Worm (Caenorhabditis elegans) whole organism, L4/young adult: ENCODE measurements around the gene mek-1.

Experiments used
- W03F9.2 ChIP-seq: fragments of 150-350 bp; optimal IDR thresholded peaks from 2 replicates; lab custom pipeline; 2014; ENCODE audit warnings: missing biosample characterization, missing genetic modification characterization
- dao-5 ChIP-seq: sonication (generic microtip); optimal IDR thresholded peaks from 2 replicates; lab custom pipeline; 2016; ENCODE audit warnings: missing genotype, missing genetic modification characterization, moderate library complexity, missing compliant biosample characterization
- him-1 ChIP-seq: sonication (generic microtip); optimal IDR thresholded peaks from 2 replicates; lab custom pipeline; 2016; ENCODE audit warnings: missing genotype, missing genetic modification reagents, missing genetic modification characterization, missing compliant biosample characterization

The mek-1 gene

DNA sequence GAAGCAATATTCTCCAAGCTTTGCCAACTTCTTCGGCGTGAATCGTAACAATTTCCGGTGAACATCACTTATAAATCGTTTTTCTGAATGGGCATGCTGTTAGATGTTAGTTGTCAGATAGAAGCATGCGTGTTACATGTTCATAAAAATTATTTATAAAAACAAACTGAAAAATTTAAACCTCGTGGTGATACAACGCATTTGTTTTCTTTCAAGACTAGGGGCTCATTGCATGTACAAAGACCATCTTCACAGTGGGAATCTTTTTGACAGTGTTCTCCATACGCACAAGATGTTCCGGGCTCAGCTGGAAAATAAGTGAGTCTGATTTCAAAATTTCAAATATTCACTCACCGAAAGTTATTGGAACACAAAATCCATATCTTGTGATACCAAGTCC, 33.7 kb downstream of the mek-1 start:
- TF ChIP-seq him-1 (tag; lab: Kevin White, UChicago) (no peak), W03F9.2 (no peak), dao-5 (no peak)

DNA sequence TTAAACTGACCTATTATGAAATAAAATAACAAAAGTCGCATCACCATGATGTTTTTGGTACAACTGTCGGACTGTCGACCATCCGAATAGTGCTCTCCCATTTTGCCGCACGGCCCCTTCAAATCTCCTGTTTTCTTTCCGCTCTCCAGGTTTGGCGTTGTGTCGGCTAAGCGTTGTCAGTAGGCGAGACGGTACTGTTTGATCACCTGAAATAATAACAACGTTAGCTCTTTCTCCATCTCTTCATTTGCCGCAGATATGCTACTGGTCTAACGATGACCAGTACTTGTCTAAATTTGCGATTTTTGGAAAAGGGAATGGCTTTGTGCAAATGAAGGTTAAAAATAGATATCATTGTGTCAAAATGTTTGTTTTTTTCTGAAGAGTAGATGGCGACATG, 40.5 kb downstream of the mek-1 start, which contains the start of gene chts-1:
TSS of gene chts-1 (minus strand) at position 101 of the 400 bp plus-strand sequence.
- TF ChIP-seq W03F9.2 (no peak), dao-5 (no peak), him-1 (tag; lab: Kevin White, UChicago) (no peak)

DNA sequence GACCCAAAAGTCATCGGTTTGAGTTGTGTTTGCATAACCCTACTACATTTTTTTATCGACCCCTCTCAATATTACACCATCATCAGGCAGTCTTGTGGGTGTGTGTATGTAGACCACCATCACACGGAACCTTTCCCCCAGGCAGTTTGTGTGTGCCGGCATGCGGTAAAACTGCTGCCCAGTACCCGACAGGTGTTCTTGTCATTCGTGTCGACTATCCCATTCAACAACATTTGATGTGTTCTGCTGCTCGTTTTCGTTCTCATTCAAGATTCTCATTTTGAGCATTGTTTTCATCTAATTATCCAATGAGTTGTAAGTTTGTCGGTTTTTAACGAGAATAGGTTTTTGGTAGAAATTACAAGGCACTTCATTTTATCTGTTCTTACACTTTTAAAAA, 43.5 kb downstream of the mek-1 start:
- TF ChIP-seq him-1 (tag; lab: Kevin White, UChicago) (no peak), W03F9.2 (no peak), dao-5 (no peak)

DNA sequence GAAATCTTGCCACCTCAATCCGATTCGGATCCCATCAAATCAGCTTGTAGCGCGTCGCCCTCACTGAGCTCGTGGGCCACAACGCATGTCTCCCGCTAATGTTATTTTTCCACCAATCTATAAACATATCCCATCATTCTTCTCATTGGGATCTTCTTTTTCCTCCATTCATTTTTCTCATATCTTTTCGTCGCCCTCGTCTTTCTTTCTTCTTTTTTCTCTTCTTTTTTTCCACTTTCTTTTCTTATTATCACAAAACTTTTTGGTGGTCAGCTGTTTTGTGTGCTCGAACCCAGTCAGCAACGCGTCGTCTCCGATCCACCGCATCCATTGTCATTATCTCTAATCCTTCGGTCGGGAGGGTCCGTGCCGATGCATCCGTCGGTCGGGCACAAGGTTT, 44.8 kb downstream of the mek-1 start:
- TF ChIP-seq him-1 (tag; lab: Kevin White, UChicago): no peak
- TF ChIP-seq dao-5: no peak
- no peak for TF ChIP-seq W03F9.2

DNA sequence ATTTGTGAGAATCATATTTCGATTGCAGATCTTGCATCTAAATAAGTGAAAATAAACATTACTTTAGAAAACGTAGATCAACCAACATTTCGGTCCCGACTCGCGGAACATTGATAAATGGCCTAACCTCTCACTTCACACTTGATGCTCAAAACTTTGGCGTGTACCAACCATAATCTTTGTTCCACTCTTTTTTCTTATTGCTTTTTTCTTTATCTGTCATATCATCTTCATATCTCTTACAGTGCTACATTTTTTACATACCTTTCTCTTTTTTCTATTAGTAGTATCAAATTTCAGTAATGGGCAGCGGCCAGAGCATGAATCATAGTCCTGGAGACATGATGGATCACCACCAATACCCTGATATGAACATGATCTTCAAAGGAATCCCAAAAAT, 46.2 kb downstream of the mek-1 start, which contains the start of gene F46C8.3:
TSS of gene F46C8.3 (plus strand) at position 301 of the 400 bp plus-strand sequence.
- TF ChIP-seq W03F9.2: no peak
- TF ChIP-seq him-1 (tag; lab: Kevin White, UChicago): no peak
- TF ChIP-seq dao-5: no peak
